Fruit fly (Drosophila melanogaster) whole organism, embryonic: ENCODE data around the gene gw.
A peak's percentile ranks its signal among the peaks of the same experiment; 100 is the strongest.

ENCODE experiments used
- Atf6 ChIP-seq: fragments of 200-800 bp; sonication (Bioruptor generic); IDR thresholded peaks from 2 replicates; pipeline ENCODE4 v1.3.6; 2022; ENCODE audit warnings: missing biosample characterization, missing genetic modification characterization
- Blimp-1 ChIP-seq: fragments of 200-800 bp; sonication (Bioruptor generic); optimal IDR thresholded peaks from 3 replicates; lab custom pipeline; 2018; ENCODE audit warnings: missing biosample characterization, missing genetic modification characterization, mild to moderate bottlenecking, moderate library complexity, missing genetic modification reagents
- CG10274 ChIP-seq: fragments of 200-800 bp; sonication (Bioruptor generic); optimal IDR thresholded peaks from 3 replicates; lab custom pipeline; 2017; ENCODE audit warnings: missing biosample characterization, mild to moderate bottlenecking, missing genetic modification characterization
- CG10321 ChIP-seq: fragments of 200-800 bp; sonication (Bioruptor generic); IDR thresholded peaks from 2 replicates; pipeline ENCODE4 v1.3.6; 2022; ENCODE audit warnings: missing biosample characterization, missing genetic modification characterization
- CG12155 ChIP-seq: fragments of 200-800 bp; sonication (Bioruptor generic); optimal IDR thresholded peaks from 3 replicates; lab custom pipeline; 2016; ENCODE audit warnings: missing biosample characterization, missing genetic modification characterization
- CG13296 ChIP-seq: fragments of 200-800 bp; sonication (Bioruptor generic); optimal IDR thresholded peaks from 3 replicates; lab custom pipeline; 2018; ENCODE audit warnings: missing biosample characterization, mild to moderate bottlenecking, missing genetic modification characterization
- CG1602 ChIP-seq: fragments of 200-800 bp; sonication (Bioruptor generic); optimal IDR thresholded peaks from 3 replicates; lab custom pipeline; 2016; ENCODE audit warnings: missing biosample characterization, missing genetic modification characterization
- CG18476 ChIP-seq: fragments of 200-800 bp; sonication (Bioruptor generic); optimal IDR thresholded peaks from 2 replicates; lab custom pipeline; 2016; ENCODE audit warnings: missing biosample characterization, mild to moderate bottlenecking, missing genetic modification characterization
- CG2875 ChIP-seq: fragments of 200-800 bp; sonication (Bioruptor generic); optimal IDR thresholded peaks from 2 replicates; lab custom pipeline; 2017; ENCODE audit warnings: missing biosample characterization, mild to moderate bottlenecking, missing genetic modification characterization, missing genetic modification reagents
- CG30403 ChIP-seq: fragments of 200-800 bp; sonication (Bioruptor generic); optimal IDR thresholded peaks from 3 replicates; lab custom pipeline; 2016; ENCODE audit warnings: missing biosample characterization, missing genetic modification characterization
- CG32532 ChIP-seq: fragments of 200-800 bp; sonication (Bioruptor generic); IDR thresholded peaks from 2 replicates; pipeline ENCODE4 v1.3.6; 2022; ENCODE audit warnings: missing biosample characterization, missing genetic modification characterization
- CG3726 ChIP-seq: fragments of 200-800 bp; sonication (Bioruptor generic); IDR thresholded peaks from 3 replicates; pipeline ENCODE4, ENCODE4 v1.3.6; 2022; ENCODE audit warnings: missing biosample characterization, missing genetic modification characterization
- CG7786 ChIP-seq: fragments of 200-800 bp; sonication (Bioruptor generic); optimal IDR thresholded peaks from 2 replicates; lab custom pipeline; 2016; ENCODE audit warnings: missing biosample characterization, missing genetic modification characterization
- CG7963 ChIP-seq: fragments of 200-800 bp; sonication (Bioruptor generic); IDR thresholded peaks from 3 replicates; pipeline ENCODE4 v1.3.6; 2022; ENCODE audit warnings: missing biosample characterization, missing genetic modification characterization; ENCODE audit not compliant: partially characterized antibody
- CG8359 ChIP-seq: fragments of 200-800 bp; sonication (Bioruptor generic); optimal IDR thresholded peaks from 2 replicates; lab custom pipeline; 2017; ENCODE audit warnings: missing biosample characterization, mild to moderate bottlenecking, missing genetic modification characterization, borderline replicate concordance
- CG9215 ChIP-seq: fragments of 200-800 bp; sonication (Bioruptor generic); IDR thresholded peaks from 2 replicates; pipeline ENCODE4 v1.3.6; 2022; ENCODE audit warnings: missing biosample characterization, missing genetic modification characterization
- CG9727 ChIP-seq: fragments of 200-800 bp; sonication (Bioruptor generic); optimal IDR thresholded peaks from 3 replicates; lab custom pipeline; 2017; ENCODE audit warnings: missing biosample characterization, mild to moderate bottlenecking, missing genetic modification characterization
- Dek ChIP-seq: fragments of 200-800 bp; sonication (Bioruptor generic); optimal IDR thresholded peaks from 3 replicates; lab custom pipeline; 2019; ENCODE audit warnings: missing biosample characterization, mild to moderate bottlenecking, missing genetic modification characterization, moderate library complexity
- Dfd ChIP-seq, 2 experiments: fragments of >200 bp; optimal IDR thresholded peaks; 2 replicates each; lab custom pipeline; 2017; ENCODE audit warnings: missing biosample characterization in 2 of 2, missing genetic modification characterization in 2 of 2
- E2f1 ChIP-seq: fragments of 200-800 bp; sonication (Bioruptor generic); IDR thresholded peaks from 2 replicates; pipeline ENCODE4 v1.3.6; 2022; ENCODE audit warnings: missing biosample characterization, missing genetic modification characterization
- GATAe ChIP-seq: fragments of 200-800 bp; sonication (Bioruptor generic); conservative IDR thresholded peaks from 2 replicates; pipeline ENCODE4 v1.3.6; 2022; ENCODE audit warnings: missing biosample characterization, missing genetic modification characterization
- Hey ChIP-seq: fragments of 200-800 bp; sonication (Bioruptor generic); optimal IDR thresholded peaks from 3 replicates; lab custom pipeline; 2018; ENCODE audit warnings: missing biosample characterization, mild to moderate bottlenecking, missing genetic modification characterization
- Lhr ChIP-seq: fragments of 200-800 bp; sonication (Bioruptor generic); optimal IDR thresholded peaks from 3 replicates; lab custom pipeline; 2017; ENCODE audit warnings: mild to moderate bottlenecking, missing biosample characterization, missing genetic modification reagents, missing genetic modification characterization
- Mes4 ChIP-seq: fragments of 200-800 bp; sonication (Bioruptor generic); optimal IDR thresholded peaks from 2 replicates; lab custom pipeline; 2016; ENCODE audit warnings: missing biosample characterization, missing genetic modification characterization
- NC2β ChIP-seq: fragments of 200-800 bp; sonication (Bioruptor generic); optimal IDR thresholded peaks from 2 replicates; lab custom pipeline; 2016; ENCODE audit warnings: missing biosample characterization, missing genetic modification characterization
- Nf-YB ChIP-seq: fragments of 200-800 bp; sonication (Bioruptor generic); optimal IDR thresholded peaks from 3 replicates; lab custom pipeline; 2019; ENCODE audit warnings: missing biosample characterization, mild to moderate bottlenecking, missing genetic modification characterization, moderate library complexity
- Oaz ChIP-seq: fragments of 200-800 bp; sonication (Bioruptor generic); IDR thresholded peaks from 2 replicates; pipeline ENCODE4 v1.3.6; 2022; ENCODE audit warnings: missing biosample characterization, missing genetic modification characterization
- Sox102F ChIP-seq: fragments of 200-800 bp; sonication (Bioruptor generic); optimal IDR thresholded peaks from 2 replicates; lab custom pipeline; 2018; ENCODE audit warnings: missing biosample characterization, mild to moderate bottlenecking, missing genetic modification characterization, moderate library complexity
- Taf1 ChIP-seq: fragments of 200-800 bp; sonication (Bioruptor generic); IDR thresholded peaks from 2 replicates; pipeline ENCODE4 v1.3.6; 2022; ENCODE audit warnings: missing biosample characterization, missing genetic modification characterization
- Tbp ChIP-seq: fragments of >200 bp; optimal IDR thresholded peaks from 2 replicates; lab custom pipeline; 2018; ENCODE audit warnings: missing biosample characterization, missing genetic modification characterization
- cad ChIP-seq: fragments of >200 bp; optimal IDR thresholded peaks from 2 replicates; lab custom pipeline; 2017; ENCODE audit warnings: missing biosample characterization, missing genetic modification characterization
- ci ChIP-seq: fragments of 200-800 bp; sonication (Bioruptor generic); IDR thresholded peaks from 3 replicates; pipeline ENCODE4 v1.3.6; 2022; ENCODE audit warnings: missing biosample characterization, missing genetic modification characterization
- fu2 ChIP-seq: fragments of 200-800 bp; sonication (Bioruptor generic); optimal IDR thresholded peaks from 2 replicates; lab custom pipeline; 2016; ENCODE audit warnings: missing biosample characterization, missing genetic modification characterization
- gcm ChIP-seq: fragments of 200-800 bp; sonication (Bioruptor generic); optimal IDR thresholded peaks from 2 replicates; lab custom pipeline; 2019; ENCODE audit warnings: missing biosample characterization, mild to moderate bottlenecking, missing genetic modification characterization, moderate library complexity
- gsb ChIP-seq: fragments of 200-800 bp; sonication (Bioruptor generic); IDR thresholded peaks from 2 replicates; pipeline ENCODE4 v1.3.6; 2022; ENCODE audit warnings: missing biosample characterization, missing genetic modification characterization
- kah ChIP-seq: fragments of 200-800 bp; sonication (Bioruptor generic); optimal IDR thresholded peaks from 2 replicates; lab custom pipeline; 2018; ENCODE audit warnings: missing biosample characterization, mild to moderate bottlenecking, missing genetic modification characterization
- lola ChIP-seq, 3 experiments: fragments of >200 bp in 2 of 3; fragments of 200-800 bp in 1 of 3; sonication (Bioruptor generic) in 1 of 3; optimal IDR thresholded peaks; 2 replicates each; lab custom pipeline; 2017 to 2019; ENCODE audit warnings: missing biosample characterization in 3 of 3, missing genetic modification characterization in 3 of 3, mild to moderate bottlenecking in 1 of 3, moderate library complexity in 1 of 3
- maf-S ChIP-seq: fragments of 200-800 bp; sonication (Bioruptor generic); optimal IDR thresholded peaks from 2 replicates; lab custom pipeline; 2016; ENCODE audit warnings: missing biosample characterization, missing genetic modification characterization
- mirr ChIP-seq: fragments of 200-800 bp; sonication (Bioruptor generic); optimal IDR thresholded peaks from 3 replicates; lab custom pipeline; 2018; ENCODE audit warnings: missing biosample characterization, mild to moderate bottlenecking, missing genetic modification characterization
- nerfin-2 ChIP-seq: fragments of 200-800 bp; sonication (Bioruptor generic); IDR thresholded peaks from 2 replicates; pipeline ENCODE4 v1.3.6; 2022; ENCODE audit warnings: missing biosample characterization, missing genetic modification characterization; ENCODE audit not compliant: partially characterized antibody
- p53 ChIP-seq: fragments of 200-800 bp; sonication (Bioruptor generic); optimal IDR thresholded peaks from 2 replicates; lab custom pipeline; 2016; ENCODE audit warnings: missing biosample characterization, missing genetic modification characterization
- pb ChIP-seq: fragments of 200-800 bp; sonication (Bioruptor generic); optimal IDR thresholded peaks from 3 replicates; lab custom pipeline; 2016; ENCODE audit warnings: missing biosample characterization, missing genetic modification characterization
- ranshi ChIP-seq: fragments of 200-800 bp; sonication (Bioruptor generic); IDR thresholded peaks from 2 replicates; pipeline ENCODE4 v1.3.6; 2022; ENCODE audit warnings: missing biosample characterization, missing genetic modification characterization
- rib ChIP-seq: fragments of 200-800 bp; sonication (Bioruptor generic); IDR thresholded peaks from 2 replicates; pipeline ENCODE4 v1.3.6; 2022; ENCODE audit warnings: missing biosample characterization, missing genetic modification characterization
- sisA ChIP-seq: fragments of 200-800 bp; sonication (Bioruptor generic); IDR thresholded peaks from 2 replicates; pipeline ENCODE4 v1.3.6; 2022; ENCODE audit warnings: missing biosample characterization, missing genetic modification characterization
- ssp ChIP-seq: fragments of 200-800 bp; sonication (Bioruptor generic); IDR thresholded peaks from 2 replicates; pipeline ENCODE4 v1.3.6; 2022; ENCODE audit warnings: missing biosample characterization, missing genetic modification characterization
- sug ChIP-seq: fragments of 200-800 bp; optimal IDR thresholded peaks from 2 replicates; lab custom pipeline; 2019; ENCODE audit warnings: missing biosample characterization, mild to moderate bottlenecking, missing genetic modification characterization, moderate library complexity
- tio ChIP-seq: fragments of 200-800 bp; sonication (Bioruptor generic); optimal IDR thresholded peaks from 2 replicates; lab custom pipeline; 2017; ENCODE audit warnings: missing biosample characterization, missing genetic modification characterization, inconsistent platforms
- unpg ChIP-seq: fragments of 200-800 bp; sonication (Bioruptor generic); optimal IDR thresholded peaks from 3 replicates; lab custom pipeline; 2018; ENCODE audit warnings: missing biosample characterization, mild to moderate bottlenecking, missing genetic modification characterization, moderate library complexity
- vvl ChIP-seq: fragments of 200-800 bp; sonication (Bioruptor generic); IDR thresholded peaks from 2 replicates; pipeline ENCODE4 v1.3.6; 2022; ENCODE audit warnings: missing biosample characterization, missing genetic modification characterization
- zen ChIP-seq: fragments of 200-800 bp; sonication (Bioruptor generic); optimal IDR thresholded peaks from 3 replicates; lab custom pipeline; 2018; ENCODE audit warnings: missing biosample characterization, mild to moderate bottlenecking, missing genetic modification characterization, moderate library complexity

gw gene

dm6 chr4:663055-663670, 2.8 kb upstream of the gw start, which contains the start of the genes CG46466 and Slip1 (continued):
- TF ChIP-seq ranshi (no peak), Taf1 (no peak), Sox102F (GFP tag; lab: Kevin White, UChicago) (no peak), gsb (no peak), E2f1 (GFP tag; lab: Robert Waterston, UW) (no peak), Mes4 (GFP tag; lab: Kevin White, UChicago) (no peak), ssp (GFP tag; lab: Robert Waterston, UW) (peak; percentile 97), nerfin-2 (GFP tag; lab: Robert Waterston, UW) (no peak), CG9727 (GFP tag; lab: Kevin White, UChicago) (no peak), NC2β (GFP tag; lab: Kevin White, UChicago) (no peak), CG13296 (GFP tag; lab: Kevin White, UChicago) (no peak), zen (tag; lab: Kevin White, UChicago) (peak; percentile 38), sisA (GFP tag; lab: Robert Waterston, UW) (no peak), CG32532 (no peak; the same call in 1 of the 2 replicates), Oaz (no peak), maf-S (no peak), kah (GFP tag; lab: Kevin White, UChicago) (no peak), cad (GFP tag; lab: Kevin White, UChicago) (no peak), CG8359 (no peak), CG7963 (GFP tag; lab: Robert Waterston, UW) (no peak), gcm (no peak), Dfd (GFP tag; optimal IDR thresholded peaks at IDR 0.05; lab: Kevin White, UChicago) (peak in 1 of 2 experiments; percentile 75), CG3726 (no peak), Lhr (peak; percentile 42), pb (GFP tag; lab: Kevin White, UChicago) (no peak), CG12155 (GFP tag; lab: Kevin White, UChicago) (peak; percentile 13), GATAe (GFP tag; lab: Robert Waterston, UW) (no peak), vvl (GFP tag; lab: Robert Waterston, UW) (no peak), Hey (no peak), CG18476 (GFP tag; lab: Kevin White, UChicago) (no peak), fu2 (GFP tag; lab: Kevin White, UChicago) (no peak), ci (no peak), CG7786 (GFP tag; lab: Kevin White, UChicago) (no peak), Atf6 (GFP tag; lab: Robert Waterston, UW) (no peak), tio (GFP tag; lab: Kevin White, UChicago) (peak; percentile 56), CG1602 (GFP tag; lab: Kevin White, UChicago) (no peak), Dek (tag; lab: Kevin White, UChicago) (no peak), CG30403 (GFP tag; lab: Kevin White, UChicago) (peak; percentile 31), CG2875 (GFP tag; lab: Kevin White, UChicago) (no peak), CG10321 (GFP tag; lab: Robert Waterston, UW) (no peak), unpg (GFP tag; lab: Kevin White, UChicago) (peak; percentile 3), rib (no peak), CG10274 (GFP tag; lab: Kevin White, UChicago) (no peak), Tbp (no peak), Nf-YB (no peak), p53 (GFP tag; lab: Kevin White, UChicago) (no peak), CG9215 (GFP tag; lab: Robert Waterston, UW) (no peak), lola (GFP tag; optimal IDR thresholded peaks at IDR 0.05; lab: Kevin White, UChicago) (peak in 2 of 3 experiments; percentile 27 to 87), mirr (GFP tag; lab: Kevin White, UChicago) (no peak), Blimp-1 (GFP tag; lab: Kevin White, UChicago) (no peak), sug (tag; lab: Kevin White, UChicago) (peak; percentile 16)
